Fruit fly (Drosophila melanogaster) whole organism, embryonic: Measurements from ENCODE around the gene Pcmt.

Experiments
- BEAF-32 ChIP-seq: fragments of 200-800 bp; sonication (Bioruptor generic); optimal IDR thresholded peaks from 3 replicates; lab custom pipeline; 2017; ENCODE audit warnings: missing biosample characterization, missing genetic modification characterization, mild to moderate bottlenecking, moderate library complexity, missing genetic modification reagents
- CG10321 ChIP-seq: fragments of 200-800 bp; sonication (Bioruptor generic); IDR thresholded peaks from 2 replicates; pipeline ENCODE4 v1.3.6; 2022; ENCODE audit warnings: missing biosample characterization, missing genetic modification characterization
- CG10543 ChIP-seq: fragments of 200-800 bp; sonication (Bioruptor generic); optimal IDR thresholded peaks from 3 replicates; lab custom pipeline; 2017; ENCODE audit warnings: missing biosample characterization, mild to moderate bottlenecking, missing genetic modification characterization, moderate library complexity
- CG11456 ChIP-seq: fragments of 200-800 bp; sonication (Bioruptor generic); IDR thresholded peaks from 3 replicates; pipeline ENCODE4 v1.3.6; 2022; ENCODE audit warnings: missing biosample characterization, missing genetic modification characterization
- CG11560 ChIP-seq: fragments of 200-800 bp; sonication (Bioruptor generic); IDR thresholded peaks from 3 replicates; pipeline ENCODE4 v1.3.6; 2022; ENCODE audit warnings: missing biosample characterization, missing genetic modification characterization
- CG11696 ChIP-seq: fragments of 200-800 bp; sonication (Bioruptor generic); IDR thresholded peaks from 2 replicates; pipeline ENCODE4 v1.3.6; 2022; ENCODE audit warnings: missing biosample characterization, missing genetic modification characterization
- CG12236 ChIP-seq: fragments of 200-800 bp; sonication (Bioruptor generic); optimal IDR thresholded peaks from 2 replicates; lab custom pipeline; 2016; ENCODE audit warnings: missing biosample characterization, missing genetic modification characterization
- CG13296 ChIP-seq: fragments of 200-800 bp; sonication (Bioruptor generic); optimal IDR thresholded peaks from 3 replicates; lab custom pipeline; 2018; ENCODE audit warnings: missing biosample characterization, mild to moderate bottlenecking, missing genetic modification characterization
- CG13775 ChIP-seq: fragments of 200-800 bp; sonication (Bioruptor generic); optimal IDR thresholded peaks from 3 replicates; lab custom pipeline; 2017; ENCODE audit warnings: missing biosample characterization, mild to moderate bottlenecking, missing genetic modification characterization
- CG14050 ChIP-seq: fragments of 200-800 bp; sonication (Bioruptor generic); IDR thresholded peaks from 3 replicates; pipeline ENCODE4 v1.3.6; 2022; ENCODE audit warnings: missing biosample characterization, missing genetic modification characterization
- CG14441 ChIP-seq: fragments of 200-800 bp; sonication (Bioruptor generic); IDR thresholded peaks from 2 replicates; pipeline ENCODE4 v1.3.6; 2022; ENCODE audit warnings: missing biosample characterization, missing genetic modification characterization
- CG14965 ChIP-seq: fragments of 200-800 bp; sonication (Bioruptor generic); optimal IDR thresholded peaks from 2 replicates; lab custom pipeline; 2016; ENCODE audit warnings: missing biosample characterization, missing genetic modification characterization, borderline replicate concordance
- CG15479 ChIP-seq: fragments of 200-800 bp; sonication (Bioruptor generic); optimal IDR thresholded peaks from 3 replicates; lab custom pipeline; 2019; ENCODE audit warnings: missing biosample characterization, mild to moderate bottlenecking, missing genetic modification characterization, moderate library complexity
- CG1602 ChIP-seq: fragments of 200-800 bp; sonication (Bioruptor generic); optimal IDR thresholded peaks from 3 replicates; lab custom pipeline; 2016; ENCODE audit warnings: missing biosample characterization, missing genetic modification characterization
- CG16813 ChIP-seq: fragments of 200-800 bp; sonication (Bioruptor generic); IDR thresholded peaks from 3 replicates; pipeline ENCODE4 v1.3.6; 2022; ENCODE audit warnings: missing biosample characterization, missing genetic modification characterization; ENCODE audit not compliant: partially characterized antibody
- CG17359 ChIP-seq: fragments of 200-800 bp; sonication (Bioruptor generic); optimal IDR thresholded peaks from 3 replicates; lab custom pipeline; 2018; ENCODE audit warnings: missing biosample characterization, mild to moderate bottlenecking, missing genetic modification characterization, moderate library complexity
- CG18011 ChIP-seq: fragments of 200-800 bp; sonication (Bioruptor generic); optimal IDR thresholded peaks from 2 replicates; lab custom pipeline; 2017; ENCODE audit warnings: missing biosample characterization, missing genetic modification characterization, mild to moderate bottlenecking, moderate library complexity, missing genotype
- CG31224 ChIP-seq: fragments of 200-800 bp; sonication (Bioruptor generic); IDR thresholded peaks from 2 replicates; pipeline ENCODE4 v1.3.6; 2022; ENCODE audit warnings: missing biosample characterization, missing genetic modification characterization
- CG33557 ChIP-seq: fragments of 200-800 bp; sonication (Bioruptor generic); optimal IDR thresholded peaks from 2 replicates; lab custom pipeline; 2019; ENCODE audit warnings: missing biosample characterization, mild to moderate bottlenecking, missing genetic modification characterization, moderate library complexity
- CG34224 ChIP-seq: fragments of 200-800 bp; sonication (Bioruptor generic); IDR thresholded peaks from 3 replicates; pipeline ENCODE4 v1.3.6; 2022; ENCODE audit warnings: missing biosample characterization, missing genetic modification characterization; ENCODE audit not compliant: partially characterized antibody
- CG3847 ChIP-seq: fragments of 200-800 bp; sonication (Bioruptor generic); IDR thresholded peaks from 2 replicates; pipeline ENCODE4 v1.3.6; 2022; ENCODE audit warnings: missing biosample characterization, missing genetic modification characterization
- CG5953 ChIP-seq: fragments of 200-800 bp; sonication (Bioruptor generic); IDR thresholded peaks from 2 replicates; pipeline ENCODE4 v1.3.6; 2022; ENCODE audit warnings: missing biosample characterization, missing genetic modification characterization
- CG6654 ChIP-seq: fragments of 200-800 bp; sonication (Bioruptor generic); optimal IDR thresholded peaks from 2 replicates; lab custom pipeline; 2017; ENCODE audit warnings: missing biosample characterization, mild to moderate bottlenecking, missing genetic modification characterization
- CG6791 ChIP-seq: fragments of 200-800 bp; sonication (Bioruptor generic); IDR thresholded peaks from 3 replicates; pipeline ENCODE4 v1.3.6; 2022; ENCODE audit warnings: missing biosample characterization, missing genetic modification characterization; ENCODE audit not compliant: partially characterized antibody
- CHES-1-like ChIP-seq: fragments of 200-800 bp; sonication (Bioruptor generic); optimal IDR thresholded peaks from 2 replicates; lab custom pipeline; 2016; ENCODE audit warnings: missing biosample characterization, missing genetic modification characterization
- Dbx ChIP-seq: fragments of 200-800 bp; sonication (Bioruptor generic); IDR thresholded peaks from 3 replicates; pipeline ENCODE4 v1.3.6; 2022; ENCODE audit warnings: missing biosample characterization, missing genetic modification characterization
- ERR ChIP-seq: fragments of 200-800 bp; sonication (Bioruptor generic); optimal IDR thresholded peaks from 2 replicates; lab custom pipeline; 2016; ENCODE audit warnings: missing biosample characterization, missing genetic modification characterization
- HLH54F ChIP-seq: fragments of 200-800 bp; sonication (Bioruptor generic); optimal IDR thresholded peaks from 3 replicates; lab custom pipeline; 2016; ENCODE audit warnings: missing biosample characterization, missing genetic modification characterization
- Hr39 ChIP-seq: fragments of >200 bp; optimal IDR thresholded peaks from 2 replicates; lab custom pipeline; 2017
- Meics ChIP-seq: fragments of 200-800 bp; sonication (Bioruptor generic); optimal IDR thresholded peaks from 2 replicates; lab custom pipeline; 2017; ENCODE audit warnings: missing biosample characterization, mild to moderate bottlenecking, missing genetic modification characterization
- Mrtf ChIP-seq: fragments of 200-800 bp; sonication (Bioruptor generic); IDR thresholded peaks from 3 replicates; pipeline ENCODE4 v1.3.6; 2022; ENCODE audit warnings: missing biosample characterization, missing genetic modification characterization
- Nf-YC ChIP-seq: fragments of 200-800 bp; optimal IDR thresholded peaks from 3 replicates; lab custom pipeline; 2019; ENCODE audit warnings: missing biosample characterization, mild to moderate bottlenecking, missing genetic modification characterization, moderate library complexity
- Rx ChIP-seq: fragments of 200-800 bp; sonication (Bioruptor generic); IDR thresholded peaks from 2 replicates; pipeline ENCODE4 v1.3.6; 2022; ENCODE audit warnings: missing biosample characterization, missing genetic modification characterization
- Stat92E ChIP-seq, 3 experiments: fragments of >200 bp in 2 of 3; fragments of 200-800 bp in 1 of 3; sonication (Bioruptor generic) in 1 of 3; optimal IDR thresholded peaks; 2 replicates each; lab custom pipeline; 2017 to 2019; ENCODE audit warnings: missing biosample characterization in 3 of 3, missing genetic modification characterization in 3 of 3, mild to moderate bottlenecking in 1 of 3, moderate library complexity in 1 of 3
- abd-A ChIP-seq: fragments of 200-800 bp; sonication (Bioruptor generic); optimal IDR thresholded peaks from 3 replicates; lab custom pipeline; 2019; ENCODE audit warnings: missing biosample characterization, mild to moderate bottlenecking, missing genetic modification characterization, moderate library complexity
- ash1 ChIP-seq: fragments of 200-800 bp; sonication (Bioruptor generic); optimal IDR thresholded peaks from 2 replicates; lab custom pipeline; 2018; ENCODE audit warnings: missing biosample characterization, mild to moderate bottlenecking, missing genetic modification characterization
- disco-r ChIP-seq: fragments of 200-800 bp; sonication (Bioruptor generic); optimal IDR thresholded peaks from 2 replicates; lab custom pipeline; 2016; ENCODE audit warnings: missing biosample characterization, missing genetic modification characterization
- dysf ChIP-seq: fragments of 200-800 bp; sonication (Bioruptor generic); IDR thresholded peaks from 3 replicates; pipeline ENCODE4 v1.3.6; 2022; ENCODE audit warnings: missing biosample characterization, missing genetic modification characterization
- jumu ChIP-seq: fragments of 200-800 bp; sonication (Bioruptor generic); optimal IDR thresholded peaks from 3 replicates; lab custom pipeline; 2016; ENCODE audit warnings: missing biosample characterization, missing genetic modification characterization
- oc ChIP-seq: fragments of 200-800 bp; sonication (Bioruptor generic); optimal IDR thresholded peaks from 2 replicates; lab custom pipeline; 2018; ENCODE audit warnings: missing biosample characterization, mild to moderate bottlenecking, missing genetic modification characterization, moderate library complexity
- pan ChIP-seq, 4 experiments: fragments of >200 bp in 3 of 4; fragments of 200-800 bp in 1 of 4; sonication (Bioruptor generic) in 1 of 4; optimal IDR thresholded peaks in 3 of 4; IDR thresholded peaks in 1 of 4; 2 replicates each; pipeline versions ENCODE4 v1.3.6 to Lab custom; 2017 to 2022; ENCODE audit warnings: missing biosample characterization in 2 of 4, missing genetic modification characterization in 2 of 4, mixed read lengths in 1 of 4
- pfk ChIP-seq: fragments of 200-800 bp; sonication (Bioruptor generic); optimal IDR thresholded peaks from 2 replicates; lab custom pipeline; 2018; ENCODE audit warnings: missing biosample characterization, mild to moderate bottlenecking, missing genetic modification characterization, moderate library complexity
- pita ChIP-seq: fragments of 200-800 bp; sonication (Bioruptor generic); optimal IDR thresholded peaks from 2 replicates; lab custom pipeline; 2017; ENCODE audit warnings: missing biosample characterization, mild to moderate bottlenecking, missing genetic modification characterization
- ranshi ChIP-seq: fragments of 200-800 bp; sonication (Bioruptor generic); IDR thresholded peaks from 2 replicates; pipeline ENCODE4 v1.3.6; 2022; ENCODE audit warnings: missing biosample characterization, missing genetic modification characterization
- slp2 ChIP-seq: fragments of 200-800 bp; sonication (Bioruptor generic); optimal IDR thresholded peaks from 2 replicates; lab custom pipeline; 2016; ENCODE audit warnings: missing biosample characterization, missing genetic modification characterization
- sna ChIP-seq: fragments of 200-800 bp; sonication (Bioruptor generic); IDR thresholded peaks from 2 replicates; pipeline ENCODE4 v1.3.6; 2022; ENCODE audit warnings: missing biosample characterization, missing genetic modification characterization; ENCODE audit not compliant: partially characterized antibody
- toy ChIP-seq: fragments of 200-800 bp; sonication (Bioruptor generic); IDR thresholded peaks from 2 replicates; pipeline ENCODE4 v1.3.6; 2022; ENCODE audit warnings: missing biosample characterization, missing genetic modification characterization
- trh ChIP-seq: fragments of 200-800 bp; sonication (Bioruptor generic); optimal IDR thresholded peaks from 2 replicates; lab custom pipeline; 2016; ENCODE audit warnings: missing biosample characterization, missing genetic modification characterization
- usp ChIP-seq: fragments of >200 bp; optimal IDR thresholded peaks from 2 replicates; lab custom pipeline; 2017; ENCODE audit warnings: missing biosample characterization, missing genetic modification characterization
- wdn ChIP-seq: fragments of 200-800 bp; sonication (Bioruptor generic); IDR thresholded peaks from 2 replicates; pipeline ENCODE4 v1.3.6; 2022; ENCODE audit warnings: missing biosample characterization, missing genetic modification characterization

Gene Pcmt

dm6 chr3R:5568590-5568989 is 14.5 kb upstream of the Pcmt start, which contains the start of the genes CG2931 and Rheb (continued):
- TF ChIP-seq ranshi (GFP tag; lab: Robert Waterston, UW) (0 out of 2 replicates have a peak, but pooled peaks have one; percentile 51), CG31224 (GFP tag; lab: Robert Waterston, UW) (no peak), CG18011 (peak; percentile 50), disco-r (GFP tag; lab: Kevin White, UChicago) (no peak), CG15479 (peak; percentile 51), trh (GFP tag; lab: Kevin White, UChicago) (peak; percentile 1), Nf-YC (tag; lab: Kevin White, UChicago) (peak; percentile 61), CG33557 (GFP tag; lab: Kevin White, UChicago) (peak; percentile 44), CG12236 (no peak), pfk (GFP tag; lab: Kevin White, UChicago) (no peak), usp (no peak), HLH54F (GFP tag; lab: Kevin White, UChicago) (peak; percentile 46), CG6654 (no peak), dysf (peak; percentile 72), CG13296 (GFP tag; lab: Kevin White, UChicago) (peak; percentile 23), CG14965 (GFP tag; lab: Kevin White, UChicago) (no peak), CG6791 (GFP tag; lab: Robert Waterston, UW) (peak; percentile 60), CG1602 (GFP tag; lab: Kevin White, UChicago) (peak; percentile 68), pita (GFP tag; lab: Kevin White, UChicago) (no peak), wdn (GFP tag; lab: Robert Waterston, UW) (no peak), CG10321 (no peak), oc (tag; lab: Kevin White, UChicago) (no peak), Mrtf (no peak), CG3847 (peak; percentile 78), CG16813 (GFP tag; lab: Robert Waterston, UW) (peak; percentile 83), CG17359 (tag; lab: Kevin White, UChicago) (peak; percentile 47), CG14050 (no peak), CG14441 (GFP tag; lab: Robert Waterston, UW) (peak; percentile 79), toy (GFP tag; lab: Robert Waterston, UW) (no peak), Rx (GFP tag; lab: Robert Waterston, UW) (peak; percentile 41), ash1 (GFP tag; lab: Kevin White, UChicago) (no peak), CG5953 (GFP tag; lab: Robert Waterston, UW) (no peak; the same call in 1 of the 2 replicates), CG11456 (0 out of 3 replicates have a peak, but pooled peaks have one; percentile 28), slp2 (peak; percentile 14), CG34224 (GFP tag; lab: Robert Waterston, UW) (peak; percentile 68), Meics (GFP tag; lab: Kevin White, UChicago) (peak; percentile 44), CG10543 (GFP tag; lab: Kevin White, UChicago) (peak; percentile 49), BEAF-32 (GFP tag; lab: Kevin White, UChicago) (peak; percentile 91), CG11560 (tag; lab: Robert Waterston, UW) (no peak), Stat92E (GFP tag; optimal IDR thresholded peaks at IDR 0.05; lab: Kevin White, UChicago) (no peak), jumu (peak; percentile 30), CG11696 (GFP tag; lab: Robert Waterston, UW) (no peak), CG13775 (GFP tag; lab: Kevin White, UChicago) (peak; percentile 70), Dbx (GFP tag; lab: Robert Waterston, UW) (peak; percentile 73; the same call in 2 of the 3 replicates), pan (optimal IDR thresholded peaks at IDR 0.05; lab: Kevin White, UChicago) (no peak), pan (GFP tag; optimal IDR thresholded peaks at IDR 0.05 in 1 of 2, IDR thresholded peaks at IDR 0.05 in 1 of 2) (peak in 1 of 2 experiments; percentile 79), ERR (GFP tag; lab: Kevin White, UChicago) (peak; percentile 24), abd-A (tag; lab: Kevin White, UChicago) (no peak), CHES-1-like (GFP tag; lab: Kevin White, UChicago) (no peak), sna (peak; percentile 89), Hr39 (lab: Kevin White, UChicago) (no peak)
